Worm (Caenorhabditis elegans): Measurements from ENCODE around the gene Y50D7A.8.

Gene Y50D7A.8

ce11 chrIII:352992-353391, 10.0 kb upstream of the Y50D7A.8 start:
- no peak for TF ChIP-seq npax-4 (tag; optimal IDR thresholded peaks at IDR 0.05)
- no peak for TF ChIP-seq ceh-2 (tag; optimal IDR thresholded peaks at IDR 0.05)
- TF ChIP-seq nhr-11 (tag; optimal IDR thresholded peaks at IDR 0.05): no peak
- no peak for TF ChIP-seq ceh-24 (tag; optimal IDR thresholded peaks at IDR 0.05)
- TF ChIP-seq ceh-19 (GFP tag; optimal IDR thresholded peaks at IDR 0.05): no peak
- no peak for TF ChIP-seq pha-4 (tag; optimal IDR thresholded peaks at IDR 0.05)
- TF ChIP-seq ceh-18 (tag; optimal IDR thresholded peaks at IDR 0.05): no peak
- TF ChIP-seq fkh-6 (tag; optimal IDR thresholded peaks at IDR 0.05): no peak
- TF ChIP-seq pat-9 (tag; optimal IDR thresholded peaks at IDR 0.05): no peak
- no peak for TF ChIP-seq Y22D7AL.16 (tag; optimal IDR thresholded peaks at IDR 0.05)
- TF ChIP-seq eyg-1 (tag; optimal IDR thresholded peaks at IDR 0.05): no peak
- TF ChIP-seq hlh-15 (tag; optimal IDR thresholded peaks at IDR 0.05): no peak
- TF ChIP-seq unc-86 (tag; optimal IDR thresholded peaks at IDR 0.05): no peak

DNA sequence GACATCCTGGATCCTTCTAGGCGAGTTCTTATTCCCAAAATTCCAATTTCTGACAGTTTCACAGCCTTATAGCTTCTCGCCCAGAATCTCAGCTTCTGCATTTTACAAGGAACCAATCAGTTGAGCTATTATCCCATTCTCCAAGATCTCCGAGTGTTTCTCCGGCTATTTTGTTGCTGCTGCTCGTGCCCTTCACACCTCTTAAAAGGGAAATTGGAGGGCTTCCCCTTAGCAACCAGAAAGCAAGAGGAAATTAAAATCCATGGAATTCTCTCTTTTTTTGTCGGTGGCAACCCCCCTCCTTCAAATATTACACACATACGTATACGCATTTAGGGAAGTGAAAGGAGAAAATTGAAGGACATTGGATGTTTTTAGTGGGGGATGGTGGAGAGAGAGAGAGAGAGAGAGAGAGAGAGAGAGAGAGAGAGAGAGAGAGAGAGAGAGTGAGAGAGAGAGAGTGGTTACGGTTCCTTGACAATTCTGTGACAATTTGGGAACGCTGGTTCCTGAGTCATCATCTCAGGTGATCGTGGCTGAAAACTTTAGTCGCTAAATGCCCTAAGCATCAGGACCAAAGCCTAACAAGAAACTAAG, 8.9 kb upstream of the Y50D7A.8 start:
- no peak for TF ChIP-seq ceh-30 (tag; optimal IDR thresholded peaks at IDR 0.05)
- no peak for TF ChIP-seq sdc-2 (tag; optimal IDR thresholded peaks at IDR 0.05)
- peak; percentile 25 for TF ChIP-seq nfya-1 (tag; optimal IDR thresholded peaks at IDR 0.05)
- TF ChIP-seq pag-3 (tag; optimal IDR thresholded peaks at IDR 0.05; ENCODE audit: borderline replicate concordance): no peak

- TF ChIP-seq ceh-19 (GFP tag; optimal IDR thresholded peaks at IDR 0.05) (peak; percentile 43), hlh-8 (tag; optimal IDR thresholded peaks at IDR 0.05) (no peak), T23F11.4 (GFP tag; optimal IDR thresholded peaks at IDR 0.05) (peak; percentile 21), Y22D7AL.16 (tag; optimal IDR thresholded peaks at IDR 0.05) (peak; percentile 25), pha-2 (tag; optimal IDR thresholded peaks at IDR 0.05) (no peak), K09A11.1 (tag; optimal IDR thresholded peaks at IDR 0.05; ENCODE audit: insufficient read depth) (no peak), unc-86 (tag; optimal IDR thresholded peaks at IDR 0.05) (no peak), ceh-31 (tag; optimal IDR thresholded peaks at IDR 0.05) (peak; percentile 91), ceh-9 (tag; optimal IDR thresholded peaks at IDR 0.05) (no peak), pqm-1 (tag; optimal IDR thresholded peaks at IDR 0.05) (peak; percentile 22), F13H6.1 (tag; optimal IDR thresholded peaks at IDR 0.05) (peak; percentile 48), ahr-1 (tag; optimal IDR thresholded peaks at IDR 0.05) (no peak), C38D4.7 (GFP tag; optimal IDR thresholded peaks at IDR 0.05) (no peak), unc-3 (GFP tag; conservative IDR thresholded peaks at IDR 0.05) (0 out of 2 replicates have a peak, but pooled peaks have one; percentile 3), unc-3 (tag; optimal IDR thresholded peaks at IDR 0.05) (no peak), mec-3 (tag; optimal IDR thresholded peaks at IDR 0.05; ENCODE audit: borderline replicate concordance) (no peak), che-1 (tag; optimal IDR thresholded peaks at IDR 0.05) (peak; percentile 31), unc-42 (tag; optimal IDR thresholded peaks at IDR 0.05) (peak; percentile 76), ceh-45 (GFP tag; IDR thresholded peaks at IDR 0.05) (no peak), ceh-24 (tag; optimal IDR thresholded peaks at IDR 0.05) (no peak), dve-1 (tag; optimal IDR thresholded peaks at IDR 0.05) (peak; percentile 46), dmd-4 (tag; optimal IDR thresholded peaks at IDR 0.05; ENCODE audit: borderline replicate concordance) (peak; percentile 61), pag-3 (tag; optimal IDR thresholded peaks at IDR 0.05; ENCODE audit: borderline replicate concordance) (no peak), pros-1 (tag; optimal IDR thresholded peaks at IDR 0.05) (peak; percentile 76), ceh-34 (tag; optimal IDR thresholded peaks at IDR 0.05) (peak; percentile 81), madf-2 (tag; optimal IDR thresholded peaks at IDR 0.05) (no peak), ama-1 (optimal IDR thresholded peaks at IDR 0.05) (peak; percentile 78), fkh-10 (GFP tag; optimal IDR thresholded peaks at IDR 0.05) (no peak), ref-2 (tag; optimal IDR thresholded peaks at IDR 0.05) (peak; percentile 81), elt-4 (tag; optimal IDR thresholded peaks at IDR 0.05) (no peak), ets-4 (tag; optimal IDR thresholded peaks at IDR 0.05) (peak; percentile 52), sox-2 (GFP tag; IDR thresholded peaks at IDR 0.05) (peak; percentile 34; the same call in 1 of the 2 replicates), ceh-30 (tag; optimal IDR thresholded peaks at IDR 0.05) (peak; percentile 46), ttx-3 (tag; optimal IDR thresholded peaks at IDR 0.05) (no peak), lim-6 (tag; optimal IDR thresholded peaks at IDR 0.05) (no peak), ceh-6 (GFP tag; optimal IDR thresholded peaks at IDR 0.05) (peak; percentile 28), ceh-14 (tag; optimal IDR thresholded peaks at IDR 0.05) (peak; percentile 61)
Measured at ce11 chrIII:349511-350165, 6.6 kb upstream of the Y50D7A.8 start.

All from whole organism, late embryonic.